Fruit fly (Drosophila melanogaster): ENCODE results near the gene CG10969.

DNA sequence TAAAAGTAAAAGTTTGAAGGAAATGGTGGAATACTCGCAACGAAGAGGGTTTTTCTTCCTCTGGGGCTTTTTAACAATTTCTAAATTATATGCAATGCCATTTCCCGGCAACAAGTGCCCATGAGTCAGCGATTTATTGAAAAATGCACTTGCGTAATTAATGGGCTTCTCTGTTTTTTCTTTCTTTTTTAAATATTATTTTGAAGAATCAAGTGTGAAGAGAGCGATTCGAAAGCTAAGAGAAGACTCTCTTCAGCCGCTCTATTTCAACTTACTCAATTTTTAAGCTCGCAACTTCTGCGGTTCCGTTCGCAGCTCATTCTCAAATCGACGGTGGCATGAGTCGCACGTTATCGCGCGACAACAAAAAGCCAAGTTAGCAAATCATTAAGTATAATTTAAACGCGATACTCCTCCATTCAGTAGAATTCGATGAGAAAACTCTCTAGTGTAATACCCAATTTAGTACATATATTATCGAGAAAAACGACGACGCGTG lies 9.0 kb upstream of the CG10969 start, which contains the start of gene CG42709:
- TF ChIP-seq psq (optimal IDR thresholded peaks at IDR 0.05) (no peak), usp (GFP tag; optimal IDR thresholded peaks at IDR 0.05) (no peak), pan (optimal IDR thresholded peaks at IDR 0.05) (no peak), Dll (optimal IDR thresholded peaks at IDR 0.05) (no peak), CG8478 (optimal IDR thresholded peaks at IDR 0.05) (no peak), EcR (GFP tag; optimal IDR thresholded peaks at IDR 0.05) (no peak)
